Fruit fly (Drosophila melanogaster): ENCODE results near the gene CG32485.
A peak's percentile ranks its signal among the peaks of the same experiment; 100 is the strongest.

CG32485 gene

dm6 chr3L:3035769-3036583 lies 14.1 kb upstream of the CG32485 start (continued):
- TF ChIP-seq caup (GFP tag; optimal IDR thresholded peaks at IDR 0.05; ENCODE audit: severe bottlenecking): peak; percentile 85
- TF ChIP-seq psq (GFP tag; optimal IDR thresholded peaks at IDR 0.05): peak; percentile 28
- peak; percentile 58 for TF ChIP-seq CG2116 (GFP tag; optimal IDR thresholded peaks at IDR 0.05)
- peak; percentile 65 for TF ChIP-seq CG4707 (GFP tag; optimal IDR thresholded peaks at IDR 0.05)
- TF ChIP-seq CG7839 (tag; optimal IDR thresholded peaks at IDR 0.05): peak; percentile 91
- peak; percentile 48 for TF ChIP-seq CG12942 (GFP tag; optimal IDR thresholded peaks at IDR 0.05)
- TF ChIP-seq tll (GFP tag; optimal IDR thresholded peaks at IDR 0.05): no peak
- TF ChIP-seq CG10431 (GFP tag; optimal IDR thresholded peaks at IDR 0.05): peak; percentile 76
- TF ChIP-seq mirr (GFP tag; optimal IDR thresholded peaks at IDR 0.05): peak; percentile 38
- TF ChIP-seq CG2129 (GFP tag; IDR thresholded peaks at IDR 0.05; ENCODE audit: partially characterized antibody): no peak
- TF ChIP-seq Optix (GFP tag; IDR thresholded peaks at IDR 0.05): peak; percentile 46; the same call in 1 of the 3 replicates
- TF ChIP-seq sc (optimal IDR thresholded peaks at IDR 0.05): no peak
- peak; percentile 75 for TF ChIP-seq sc (GFP tag; optimal IDR thresholded peaks at IDR 0.05)
- peak; percentile 72 for TF ChIP-seq ara (GFP tag; IDR thresholded peaks at IDR 0.05)
- no peak for TF ChIP-seq CG11085 (GFP tag; IDR thresholded peaks at IDR 0.05)
- 0 out of 2 replicates have a peak, but pooled peaks have one; percentile 8 for TF ChIP-seq Lim3 (GFP tag; IDR thresholded peaks at IDR 0.05)
- TF ChIP-seq wek (GFP tag; optimal IDR thresholded peaks at IDR 0.05): peak; percentile 59
- TF ChIP-seq Nf-YB (GFP tag; optimal IDR thresholded peaks at IDR 0.05): peak; percentile 82
- no peak for TF ChIP-seq CG7745 (tag; optimal IDR thresholded peaks at IDR 0.05)
- TF ChIP-seq Med (GFP tag): peak; percentile 96
- TF ChIP-seq CG2120 (GFP tag; optimal IDR thresholded peaks at IDR 0.05): peak; percentile 85
- TF ChIP-seq abd-A (tag; optimal IDR thresholded peaks at IDR 0.05): no peak
- peak; percentile 91 for TF ChIP-seq CG13424 (tag; optimal IDR thresholded peaks at IDR 0.05)
- peak; percentile 92 for TF ChIP-seq CoRest (tag; optimal IDR thresholded peaks at IDR 0.05)
- TF ChIP-seq nom (GFP tag; optimal IDR thresholded peaks at IDR 0.05): peak; percentile 26
- no peak for TF ChIP-seq dan (GFP tag; IDR thresholded peaks at IDR 0.05)
- TF ChIP-seq CG2202 (tag; optimal IDR thresholded peaks at IDR 0.05): peak; percentile 76
- TF ChIP-seq CG3726 (GFP tag; IDR thresholded peaks at IDR 0.05): peak; percentile 62; the same call in 1 of the 3 replicates
- TF ChIP-seq fd102C (GFP tag; optimal IDR thresholded peaks at IDR 0.05): peak; percentile 56
- peak; percentile 33 for TF ChIP-seq CG9876 (GFP tag; optimal IDR thresholded peaks at IDR 0.05)
- TF ChIP-seq Dip3 (GFP tag; optimal IDR thresholded peaks at IDR 0.05): peak; percentile 68
- TF ChIP-seq vvl (GFP tag; IDR thresholded peaks at IDR 0.05): peak; percentile 67
- peak; percentile 77 for TF ChIP-seq bab2 (GFP tag; optimal IDR thresholded peaks at IDR 0.05)
- TF ChIP-seq HHEX (GFP tag; optimal IDR thresholded peaks at IDR 0.05): peak; percentile 85
- TF ChIP-seq sqz (GFP tag; optimal IDR thresholded peaks at IDR 0.05): peak; percentile 67
- peak; percentile 76 for TF ChIP-seq ems (GFP tag; optimal IDR thresholded peaks at IDR 0.05)
- peak; percentile 79 for TF ChIP-seq Hsf (GFP tag; optimal IDR thresholded peaks at IDR 0.05)
- TF ChIP-seq Neu2 (GFP tag; optimal IDR thresholded peaks at IDR 0.05; ENCODE audit: borderline replicate concordance): no peak
- peak; percentile 84 for TF ChIP-seq CG6689 (GFP tag; IDR thresholded peaks at IDR 0.05)
- peak; percentile 88 for TF ChIP-seq Blimp-1 (GFP tag; optimal IDR thresholded peaks at IDR 0.05)
- TF ChIP-seq Ets97D (GFP tag; optimal IDR thresholded peaks at IDR 0.05): peak; percentile 33
- peak; percentile 29 for TF ChIP-seq Sry-β (GFP tag; optimal IDR thresholded peaks at IDR 0.05)
- peak; percentile 65; the same call in 1 of the 2 replicates for TF ChIP-seq CG14441 (GFP tag; IDR thresholded peaks at IDR 0.05)
- TF ChIP-seq CG18262 (tag; optimal IDR thresholded peaks at IDR 0.05): peak; percentile 90
- peak; percentile 84 for TF ChIP-seq CG4424 (GFP tag; optimal IDR thresholded peaks at IDR 0.05)
- peak; percentile 50 for TF ChIP-seq CG14667 (GFP tag; IDR thresholded peaks at IDR 0.05)
- TF ChIP-seq CG17912 (GFP tag; optimal IDR thresholded peaks at IDR 0.05): no peak
- peak; percentile 64 for TF ChIP-seq Mes4 (GFP tag; optimal IDR thresholded peaks at IDR 0.05)

Data from whole organism, embryonic.